Fruit fly (Drosophila melanogaster) whole organism, embryonic: ENCODE measurements around the gene CG42296.

ENCODE experiments used
- CG11723 ChIP-seq: fragments of 200-800 bp; sonication (Bioruptor generic); optimal IDR thresholded peaks from 2 replicates; lab custom pipeline; 2017; ENCODE audit warnings: missing biosample characterization, mild to moderate bottlenecking, missing genetic modification characterization
- CG1603 ChIP-seq: fragments of 200-800 bp; sonication (Bioruptor generic); optimal IDR thresholded peaks from 2 replicates; lab custom pipeline; 2019; ENCODE audit warnings: missing biosample characterization, mild to moderate bottlenecking, missing genetic modification characterization, moderate library complexity
- CG2129 ChIP-seq: fragments of 200-800 bp; sonication (Bioruptor generic); IDR thresholded peaks from 2 replicates; pipeline ENCODE4 v1.3.6; 2022; ENCODE audit warnings: missing biosample characterization, missing genetic modification characterization; ENCODE audit not compliant: partially characterized antibody
- CG3281 ChIP-seq: fragments of 200-800 bp; sonication (Bioruptor generic); optimal IDR thresholded peaks from 3 replicates; lab custom pipeline; 2017; ENCODE audit warnings: missing biosample characterization, mild to moderate bottlenecking, missing genetic modification characterization
- CG4730 ChIP-seq: fragments of 200-800 bp; sonication (Bioruptor generic); IDR thresholded peaks from 2 replicates; pipeline ENCODE4 v1.3.6; 2022; ENCODE audit warnings: missing biosample characterization, missing genetic modification characterization
- fd96Cb ChIP-seq: fragments of 200-800 bp; sonication (Bioruptor generic); optimal IDR thresholded peaks from 2 replicates; lab custom pipeline; 2018; ENCODE audit warnings: missing biosample characterization, mild to moderate bottlenecking, missing genetic modification characterization, moderate library complexity
- hb ChIP-seq: fragments of 200-800 bp; sonication (Bioruptor generic); IDR thresholded peaks from 3 replicates; pipeline ENCODE4 v1.3.6; 2022; ENCODE audit warnings: missing biosample characterization, missing genetic modification characterization; ENCODE audit not compliant: partially characterized antibody
- ken ChIP-seq: fragments of 200-800 bp; sonication (Bioruptor generic); IDR thresholded peaks from 3 replicates; pipeline ENCODE4 v1.3.6; 2022; ENCODE audit warnings: missing biosample characterization, missing genetic modification characterization
- sr ChIP-seq: fragments of 200-800 bp; sonication (Bioruptor generic); IDR thresholded peaks from 3 replicates; pipeline ENCODE4 v1.3.6; 2022; ENCODE audit warnings: missing biosample characterization, missing genetic modification characterization

CG42296 gene

DNA sequence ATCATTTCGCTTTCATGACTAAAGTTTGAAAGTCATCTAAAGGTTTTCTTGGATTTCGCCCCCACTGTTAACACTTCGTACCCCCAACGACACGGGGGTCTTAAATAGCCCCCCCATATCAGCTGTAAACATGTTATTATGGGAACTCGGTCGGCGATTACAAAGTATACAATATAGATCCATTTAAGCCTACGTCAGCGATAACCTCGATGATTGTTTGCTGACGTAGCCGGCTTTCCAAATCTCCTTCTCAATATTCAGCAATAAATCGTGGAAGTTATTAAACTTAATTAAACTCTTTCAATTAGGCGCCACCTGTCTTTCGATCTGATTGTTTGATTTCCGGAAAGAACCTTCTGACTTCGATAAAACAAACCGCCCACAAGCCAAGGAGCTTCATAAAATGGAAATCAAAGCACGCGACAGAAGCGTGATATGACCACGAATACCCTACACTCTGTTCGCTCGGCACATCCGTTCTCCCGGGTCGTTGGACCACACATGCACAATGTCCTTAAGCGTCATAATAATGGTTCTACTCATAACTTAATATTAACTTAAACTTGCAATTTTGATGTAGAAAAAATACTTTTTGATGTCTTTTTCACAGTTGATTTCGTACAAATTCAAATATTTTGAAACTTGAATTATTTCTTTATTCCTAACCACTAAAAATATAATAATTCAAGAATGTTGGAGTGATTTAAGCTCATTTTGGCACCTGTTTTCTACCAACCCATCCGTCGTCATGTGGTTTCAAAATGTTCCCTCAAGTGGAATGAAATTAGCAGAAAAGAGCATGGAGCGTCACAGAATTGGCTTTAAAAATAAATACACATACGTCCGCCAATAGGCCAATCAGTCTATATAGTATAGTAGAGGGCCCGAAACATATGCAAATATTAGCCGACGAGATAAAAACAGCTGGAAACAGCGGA, 49.2 kb downstream of the CG42296 start (continued):
- TF ChIP-seq CG1603 (tag; lab: Kevin White, UChicago) (peak; percentile 14), hb (GFP tag; lab: Robert Waterston, UW) (no peak), ken (GFP tag; lab: Robert Waterston, UW) (peak; percentile 31; the same call in 1 of the 3 replicates), CG11723 (GFP tag; lab: Kevin White, UChicago) (no peak), fd96Cb (tag; lab: Kevin White, UChicago) (peak; percentile 13), CG3281 (GFP tag; lab: Kevin White, UChicago) (peak; percentile 67), sr (GFP tag; lab: Robert Waterston, UW) (peak; percentile 28; the same call in 1 of the 3 replicates), CG4730 (GFP tag; lab: Robert Waterston, UW) (no peak), CG2129 (GFP tag; lab: Robert Waterston, UW) (no peak)
- TF ChIP-seq, all 482 proteins: peak for 214
